Fruit fly (Drosophila melanogaster) whole organism, embryonic: ENCODE measurements around the gene CG16984.

Source experiments
- Adf1 ChIP-seq: fragments of 200-800 bp; sonication (Bioruptor generic); IDR thresholded peaks from 2 replicates; pipeline ENCODE4 v1.3.6; 2022; ENCODE audit warnings: missing biosample characterization, missing genetic modification characterization
- Atf-2 ChIP-seq: fragments of 200-800 bp; sonication (Bioruptor generic); optimal IDR thresholded peaks from 2 replicates; lab custom pipeline; 2016; ENCODE audit warnings: missing biosample characterization, missing genetic modification characterization
- Bgb ChIP-seq: fragments of 200-800 bp; sonication (Bioruptor generic); IDR thresholded peaks from 2 replicates; pipeline ENCODE4 v1.3.6; 2022; ENCODE audit warnings: missing biosample characterization, missing genetic modification characterization; ENCODE audit not compliant: partially characterized antibody
- CG10209 ChIP-seq: fragments of 200-800 bp; sonication (Bioruptor generic); optimal IDR thresholded peaks from 3 replicates; lab custom pipeline; 2017; ENCODE audit warnings: missing biosample characterization, mild to moderate bottlenecking, missing genetic modification characterization, missing genetic modification reagents
- CG10431 ChIP-seq: fragments of 200-800 bp; sonication (Bioruptor generic); optimal IDR thresholded peaks from 3 replicates; lab custom pipeline; 2018; ENCODE audit warnings: missing biosample characterization, mild to moderate bottlenecking, missing genetic modification characterization
- CG11247 ChIP-seq: fragments of 200-800 bp; sonication (Bioruptor generic); IDR thresholded peaks from 2 replicates; pipeline ENCODE4 v1.3.6; 2022; ENCODE audit warnings: missing biosample characterization, missing genetic modification characterization
- CG12769 ChIP-seq: fragments of 200-800 bp; sonication (Bioruptor generic); optimal IDR thresholded peaks from 2 replicates; lab custom pipeline; 2019; ENCODE audit warnings: missing biosample characterization, mild to moderate bottlenecking, missing genetic modification characterization, moderate library complexity
- CG12942 ChIP-seq: fragments of 200-800 bp; sonication (Bioruptor generic); optimal IDR thresholded peaks from 3 replicates; lab custom pipeline; 2016; ENCODE audit warnings: missing biosample characterization, missing genetic modification characterization
- CG15696 ChIP-seq: fragments of 200-800 bp; sonication (Bioruptor generic); optimal IDR thresholded peaks from 2 replicates; lab custom pipeline; 2019; ENCODE audit warnings: missing biosample characterization, mild to moderate bottlenecking, missing genetic modification characterization, moderate library complexity
- CG16779 ChIP-seq: fragments of 200-800 bp; sonication (Bioruptor generic); IDR thresholded peaks from 2 replicates; pipeline ENCODE4 v1.3.6; 2022; ENCODE audit warnings: missing biosample characterization, missing genetic modification characterization
- CG2202 ChIP-seq: fragments of 200-800 bp; sonication (Bioruptor generic); optimal IDR thresholded peaks from 2 replicates; lab custom pipeline; 2018; ENCODE audit warnings: missing biosample characterization, mild to moderate bottlenecking, missing genetic modification characterization
- CG34224 ChIP-seq: fragments of 200-800 bp; sonication (Bioruptor generic); IDR thresholded peaks from 3 replicates; pipeline ENCODE4 v1.3.6; 2022; ENCODE audit warnings: missing biosample characterization, missing genetic modification characterization; ENCODE audit not compliant: partially characterized antibody
- CG3847 ChIP-seq: fragments of 200-800 bp; sonication (Bioruptor generic); IDR thresholded peaks from 2 replicates; pipeline ENCODE4 v1.3.6; 2022; ENCODE audit warnings: missing biosample characterization, missing genetic modification characterization
- CG7963 ChIP-seq: fragments of 200-800 bp; sonication (Bioruptor generic); IDR thresholded peaks from 3 replicates; pipeline ENCODE4 v1.3.6; 2022; ENCODE audit warnings: missing biosample characterization, missing genetic modification characterization; ENCODE audit not compliant: partially characterized antibody
- CG9932 ChIP-seq: fragments of 200-800 bp; sonication (Bioruptor generic); IDR thresholded peaks from 2 replicates; pipeline ENCODE4 v1.3.6; 2022; ENCODE audit warnings: missing biosample characterization, missing genetic modification characterization
- Dfd ChIP-seq, 2 experiments: fragments of >200 bp; optimal IDR thresholded peaks; 2 replicates each; lab custom pipeline; 2017; ENCODE audit warnings: missing biosample characterization in 2 of 2, missing genetic modification characterization in 2 of 2
- E2f1 ChIP-seq: fragments of 200-800 bp; sonication (Bioruptor generic); IDR thresholded peaks from 2 replicates; pipeline ENCODE4 v1.3.6; 2022; ENCODE audit warnings: missing biosample characterization, missing genetic modification characterization
- GATAe ChIP-seq: fragments of 200-800 bp; sonication (Bioruptor generic); conservative IDR thresholded peaks from 2 replicates; pipeline ENCODE4 v1.3.6; 2022; ENCODE audit warnings: missing biosample characterization, missing genetic modification characterization
- Hr78 ChIP-seq, 2 experiments: fragments of 200-800 bp in 1 of 2; fragments of >200 bp in 1 of 2; sonication (Bioruptor generic) in 1 of 2; optimal IDR thresholded peaks; 2 replicates each; lab custom pipeline; 2017 to 2019; ENCODE audit warnings: missing biosample characterization in 2 of 2, missing genetic modification characterization in 2 of 2, mild to moderate bottlenecking in 1 of 2, moderate library complexity in 1 of 2
- MBD-R2 ChIP-seq: fragments of 200-800 bp; sonication (Bioruptor generic); IDR thresholded peaks from 2 replicates; pipeline ENCODE4 v1.3.6; 2022; ENCODE audit warnings: missing biosample characterization, missing genetic modification characterization
- Max ChIP-seq: fragments of 200-800 bp; sonication (Bioruptor generic); optimal IDR thresholded peaks from 2 replicates; lab custom pipeline; 2016; ENCODE audit warnings: missing biosample characterization, mild to moderate bottlenecking, missing genetic modification characterization
- Mes4 ChIP-seq: fragments of 200-800 bp; sonication (Bioruptor generic); optimal IDR thresholded peaks from 2 replicates; lab custom pipeline; 2016; ENCODE audit warnings: missing biosample characterization, missing genetic modification characterization
- Mrtf ChIP-seq: fragments of 200-800 bp; sonication (Bioruptor generic); IDR thresholded peaks from 3 replicates; pipeline ENCODE4 v1.3.6; 2022; ENCODE audit warnings: missing biosample characterization, missing genetic modification characterization
- NC2β ChIP-seq: fragments of 200-800 bp; sonication (Bioruptor generic); optimal IDR thresholded peaks from 2 replicates; lab custom pipeline; 2016; ENCODE audit warnings: missing biosample characterization, missing genetic modification characterization
- Neu2 ChIP-seq: fragments of 200-800 bp; sonication (Bioruptor generic); optimal IDR thresholded peaks from 3 replicates; lab custom pipeline; 2016; ENCODE audit warnings: missing biosample characterization, missing genetic modification characterization, borderline replicate concordance
- Opbp ChIP-seq: fragments of 200-800 bp; sonication (Bioruptor generic); IDR thresholded peaks from 3 replicates; pipeline ENCODE4 v1.3.6; 2022; ENCODE audit warnings: missing biosample characterization, missing genetic modification characterization; ENCODE audit not compliant: partially characterized antibody
- Rx ChIP-seq: fragments of 200-800 bp; sonication (Bioruptor generic); IDR thresholded peaks from 2 replicates; pipeline ENCODE4 v1.3.6; 2022; ENCODE audit warnings: missing biosample characterization, missing genetic modification characterization
- Sin3A ChIP-seq: fragments of >200 bp; optimal IDR thresholded peaks from 2 replicates; lab custom pipeline; 2018
- Tbp ChIP-seq: fragments of >200 bp; optimal IDR thresholded peaks from 2 replicates; lab custom pipeline; 2018; ENCODE audit warnings: missing biosample characterization, missing genetic modification characterization
- abd-A ChIP-seq: fragments of 200-800 bp; sonication (Bioruptor generic); optimal IDR thresholded peaks from 3 replicates; lab custom pipeline; 2019; ENCODE audit warnings: missing biosample characterization, mild to moderate bottlenecking, missing genetic modification characterization, moderate library complexity
- aop ChIP-seq: fragments of 200-800 bp; sonication (Bioruptor generic); IDR thresholded peaks from 2 replicates; pipeline ENCODE4 v1.3.6; 2022; ENCODE audit warnings: missing biosample characterization, missing genetic modification characterization
- ash1 ChIP-seq: fragments of 200-800 bp; sonication (Bioruptor generic); optimal IDR thresholded peaks from 2 replicates; lab custom pipeline; 2018; ENCODE audit warnings: missing biosample characterization, mild to moderate bottlenecking, missing genetic modification characterization
- bigmax ChIP-seq: fragments of 200-800 bp; sonication (Bioruptor generic); optimal IDR thresholded peaks from 2 replicates; lab custom pipeline; 2018; ENCODE audit warnings: missing biosample characterization, mild to moderate bottlenecking, missing genetic modification characterization
- bsh ChIP-seq, 2 experiments: fragments of 200-800 bp; sonication (Bioruptor generic); optimal IDR thresholded peaks; 2 replicates each; lab custom pipeline; 2017 to 2018; ENCODE audit warnings: mild to moderate bottlenecking in 2 of 2, missing biosample characterization in 2 of 2, missing genetic modification characterization in 2 of 2, moderate library complexity in 1 of 2
- cato ChIP-seq: fragments of 200-800 bp; sonication (Bioruptor generic); optimal IDR thresholded peaks from 2 replicates; lab custom pipeline; 2016; ENCODE audit warnings: missing biosample characterization, missing genetic modification characterization, borderline replicate concordance
- chn ChIP-seq: fragments of 200-800 bp; sonication (Bioruptor generic); optimal IDR thresholded peaks from 2 replicates; lab custom pipeline; 2016; ENCODE audit warnings: missing biosample characterization, missing genetic modification characterization
- ci ChIP-seq: fragments of 200-800 bp; sonication (Bioruptor generic); IDR thresholded peaks from 3 replicates; pipeline ENCODE4 v1.3.6; 2022; ENCODE audit warnings: missing biosample characterization, missing genetic modification characterization
- hkb ChIP-seq, 2 experiments: fragments of 200-800 bp in 1 of 2; fragments of >200 bp in 1 of 2; sonication (Bioruptor generic) in 1 of 2; IDR thresholded peaks in 1 of 2; optimal IDR thresholded peaks in 1 of 2; 2 replicates each; pipeline versions ENCODE4 v1.3.6 to Lab custom; 2017 to 2022; ENCODE audit warnings: missing biosample characterization in 1 of 2, missing genetic modification characterization in 1 of 2
- lab ChIP-seq: fragments of 200-800 bp; sonication (Bioruptor generic); optimal IDR thresholded peaks from 3 replicates; lab custom pipeline; 2017; ENCODE audit warnings: missing biosample characterization, missing genetic modification characterization, mild to moderate bottlenecking, moderate library complexity, missing genetic modification reagents
- slbo ChIP-seq: fragments of 200-800 bp; sonication (Bioruptor generic); IDR thresholded peaks from 2 replicates; pipeline ENCODE4 v1.3.6; 2022; ENCODE audit warnings: missing biosample characterization, missing genetic modification characterization
- sna ChIP-seq: fragments of 200-800 bp; sonication (Bioruptor generic); IDR thresholded peaks from 2 replicates; pipeline ENCODE4 v1.3.6; 2022; ENCODE audit warnings: missing biosample characterization, missing genetic modification characterization; ENCODE audit not compliant: partially characterized antibody
- sqz ChIP-seq: fragments of 200-800 bp; sonication (Bioruptor generic); optimal IDR thresholded peaks from 3 replicates; lab custom pipeline; 2018; ENCODE audit warnings: missing biosample characterization, mild to moderate bottlenecking, missing genetic modification characterization
- tna ChIP-seq: fragments of 200-800 bp; sonication (Bioruptor generic); IDR thresholded peaks from 2 replicates; pipeline ENCODE4 v1.3.6; 2022; ENCODE audit warnings: missing biosample characterization, missing genetic modification characterization; ENCODE audit not compliant: partially characterized antibody
- tx ChIP-seq: fragments of 200-800 bp; sonication (Bioruptor generic); optimal IDR thresholded peaks from 2 replicates; lab custom pipeline; 2016; ENCODE audit warnings: missing biosample characterization, missing genetic modification characterization
- vnd ChIP-seq: fragments of 200-800 bp; sonication (Bioruptor generic); IDR thresholded peaks from 3 replicates; pipeline ENCODE4 v1.3.6; 2022; ENCODE audit warnings: missing biosample characterization, missing genetic modification characterization; ENCODE audit not compliant: partially characterized antibody
- z ChIP-seq: fragments of 200-800 bp; sonication (Bioruptor generic); IDR thresholded peaks from 3 replicates; pipeline ENCODE4 v1.3.6; 2022; ENCODE audit warnings: missing biosample characterization, missing genetic modification characterization
- zen ChIP-seq: fragments of 200-800 bp; sonication (Bioruptor generic); optimal IDR thresholded peaks from 3 replicates; lab custom pipeline; 2018; ENCODE audit warnings: missing biosample characterization, mild to moderate bottlenecking, missing genetic modification characterization, moderate library complexity

The CG16984 gene

DNA sequence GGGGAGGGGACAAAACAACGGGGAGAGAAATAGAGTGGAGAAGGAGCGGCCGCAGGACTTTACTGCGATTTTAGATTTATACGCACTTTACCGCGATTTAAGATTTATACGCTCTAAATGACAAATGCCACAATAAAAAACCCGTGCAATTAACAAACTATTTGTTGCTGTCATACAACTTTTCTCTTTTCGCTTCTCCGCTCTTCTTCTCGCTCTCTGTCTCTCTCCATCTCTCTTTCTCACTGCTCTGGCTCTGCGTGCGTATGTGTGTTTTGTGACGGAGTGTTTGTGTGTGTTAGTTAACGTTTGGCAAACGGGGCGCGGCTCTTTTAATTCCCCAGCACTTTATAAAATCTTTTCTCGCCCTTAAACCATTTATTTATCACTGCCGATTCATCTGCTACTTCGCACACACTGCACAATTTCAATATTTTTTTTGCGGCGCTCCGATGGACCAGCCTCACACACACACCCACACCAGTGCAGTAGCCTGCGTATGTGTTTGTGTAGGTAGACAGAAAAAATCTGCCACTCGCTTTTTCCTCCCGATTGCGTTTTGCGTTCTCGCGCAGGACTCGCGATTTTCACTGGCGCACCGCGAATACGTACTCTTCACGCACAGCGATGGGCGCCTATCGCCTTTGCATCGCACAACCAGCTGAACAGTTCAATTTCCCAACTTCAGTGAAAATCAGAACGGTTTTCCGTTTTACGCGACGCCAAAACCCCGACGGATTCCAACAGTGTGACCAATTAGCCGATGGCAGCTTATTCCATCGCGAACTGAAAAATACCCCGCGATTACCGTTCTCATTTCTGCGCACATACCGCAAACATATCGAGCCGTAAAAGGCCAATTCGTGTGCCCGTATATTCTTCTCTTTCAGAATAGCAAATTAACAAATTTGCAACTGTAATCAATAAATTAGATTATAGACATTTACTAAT, 9.5 kb upstream of the CG16984 start, which contains the start of gene msn (continued):
- TF ChIP-seq lab (peak; percentile 51), CG12769 (tag; lab: Kevin White, UChicago) (peak; percentile 29), CG12942 (GFP tag; lab: Kevin White, UChicago) (no peak), GATAe (GFP tag; lab: Robert Waterston, UW) (no peak), cato (GFP tag; lab: Kevin White, UChicago) (no peak), Atf-2 (GFP tag; lab: Kevin White, UChicago) (no peak), Bgb (GFP tag; lab: Robert Waterston, UW) (peak; percentile 64), CG7963 (GFP tag; lab: Robert Waterston, UW) (peak; percentile 51; the same call in 2 of the 3 replicates), CG11247 (GFP tag; lab: Robert Waterston, UW) (no peak), bsh (GFP tag; optimal IDR thresholded peaks at IDR 0.05; lab: Kevin White, UChicago) (peak in 1 of 2 experiments; percentile 40), CG34224 (GFP tag; lab: Robert Waterston, UW) (peak; percentile 44; the same call in 2 of the 3 replicates), bigmax (GFP tag; lab: Kevin White, UChicago) (no peak), ci (GFP tag; lab: Robert Waterston, UW) (peak; percentile 65; the same call in 2 of the 3 replicates), MBD-R2 (peak; percentile 56), Max (GFP tag; lab: Kevin White, UChicago) (no peak), hkb (optimal IDR thresholded peaks at IDR 0.05; lab: Kevin White, UChicago) (no peak), hkb (GFP tag; IDR thresholded peaks at IDR 0.05; lab: Robert Waterston, UW) (peak; percentile 7; the same call in 1 of the 2 replicates), sqz (GFP tag; lab: Kevin White, UChicago) (peak; percentile 91), abd-A (tag; lab: Kevin White, UChicago) (no peak), E2f1 (GFP tag; lab: Robert Waterston, UW) (no peak), z (no peak), zen (tag; lab: Kevin White, UChicago) (peak; percentile 27), CG9932 (GFP tag; lab: Robert Waterston, UW) (peak; percentile 56), Adf1 (peak; percentile 66), CG16779 (GFP tag; lab: Robert Waterston, UW) (no peak), chn (no peak), slbo (GFP tag; lab: Robert Waterston, UW) (peak; percentile 11; the same call in 1 of the 2 replicates), CG2202 (tag; lab: Kevin White, UChicago) (peak; percentile 16), Mes4 (peak; percentile 8), tx (GFP tag; lab: Kevin White, UChicago) (no peak), Neu2 (GFP tag; lab: Kevin White, UChicago) (no peak), Dfd (GFP tag; optimal IDR thresholded peaks at IDR 0.05; lab: Kevin White, UChicago) (no peak), Sin3A (lab: Kevin White, UChicago) (peak; percentile 39), Mrtf (no peak), Hr78 (GFP tag; optimal IDR thresholded peaks at IDR 0.05; lab: Kevin White, UChicago) (peak in 1 of 2 experiments; percentile 46), Opbp (GFP tag; lab: Robert Waterston, UW) (peak; percentile 61; the same call in 2 of the 3 replicates), Tbp (GFP tag; lab: Kevin White, UChicago) (no peak), NC2β (GFP tag; lab: Kevin White, UChicago) (peak; percentile 62), vnd (GFP tag; lab: Robert Waterston, UW) (no peak), ash1 (GFP tag; lab: Kevin White, UChicago) (no peak), aop (GFP tag; lab: Robert Waterston, UW) (no peak), Rx (no peak), CG3847 (GFP tag; lab: Robert Waterston, UW) (peak; percentile 49), CG10431 (GFP tag; lab: Kevin White, UChicago) (peak; percentile 41), CG10209 (GFP tag; lab: Kevin White, UChicago) (no peak), tna (peak; percentile 51), CG15696 (tag; lab: Kevin White, UChicago) (no peak), sna (peak; percentile 50; the same call in 1 of the 2 replicates)
